Fruit fly (Drosophila melanogaster): ENCODE measurements around the gene Aven.

Gene Aven

DNA sequence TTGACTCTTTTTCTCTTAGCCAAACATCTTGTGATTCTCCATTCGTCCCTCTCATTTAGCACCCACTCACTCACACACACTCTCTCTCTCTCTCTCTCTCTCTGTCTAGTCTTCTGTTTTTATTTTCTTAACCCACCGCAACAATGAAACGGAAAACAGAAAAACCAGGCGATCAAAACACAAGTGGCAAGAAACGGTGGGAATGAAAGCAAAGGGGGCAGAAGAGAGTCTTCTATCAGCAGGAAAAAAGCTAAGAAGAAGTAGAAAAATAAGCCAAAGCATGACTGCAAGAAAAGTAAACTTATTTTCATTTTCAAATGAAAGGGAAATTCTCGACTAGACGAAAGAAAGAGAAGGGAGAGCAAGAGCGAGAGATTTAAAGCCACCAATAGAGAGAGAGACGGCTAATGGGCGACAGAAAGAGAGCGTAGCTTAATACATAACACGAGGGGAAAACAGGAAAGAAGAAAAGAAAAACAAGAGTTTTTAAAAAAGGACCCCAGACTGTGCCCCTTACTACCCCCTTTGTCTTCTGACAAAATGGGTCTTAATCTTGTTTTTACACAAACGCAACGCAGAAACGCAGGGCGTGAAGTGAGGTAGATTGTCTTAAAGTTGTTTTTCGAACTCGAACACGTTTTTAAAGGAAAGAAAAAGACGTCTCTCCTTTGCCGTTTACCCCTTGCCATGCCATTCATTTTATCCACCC lies 44.5 kb upstream of the Aven start:
- TF ChIP-seq klu (GFP tag; IDR thresholded peaks at IDR 0.05), result no peak
- TF ChIP-seq CG34224 (GFP tag; IDR thresholded peaks at IDR 0.05; ENCODE audit: partially characterized antibody), result no peak
- TF ChIP-seq trem (tag; optimal IDR thresholded peaks at IDR 0.05), result peak; percentile 9
- TF ChIP-seq Aef1 (GFP tag; IDR thresholded peaks at IDR 0.05), result no peak
- TF ChIP-seq Sry-β (GFP tag; optimal IDR thresholded peaks at IDR 0.05), result peak; percentile 15
- no peak for TF ChIP-seq ase (GFP tag; IDR thresholded peaks at IDR 0.05)
- peak; percentile 23 for TF ChIP-seq CG15601 (tag; optimal IDR thresholded peaks at IDR 0.05)
- TF ChIP-seq MESR4 (GFP tag; optimal IDR thresholded peaks at IDR 0.05), result no peak
- no peak for TF ChIP-seq CG4730 (GFP tag; IDR thresholded peaks at IDR 0.05)
- TF ChIP-seq fd64A (GFP tag; optimal IDR thresholded peaks at IDR 0.05), result no peak
- TF ChIP-seq pnt (GFP tag; optimal IDR thresholded peaks at IDR 0.05), result no peak
- TF ChIP-seq CG8290 (GFP tag; optimal IDR thresholded peaks at IDR 0.05), result no peak
- peak in 1 of 2 experiments; percentile 46 for TF ChIP-seq CG8290 (tag; optimal IDR thresholded peaks at IDR 0.05)
- no peak for TF ChIP-seq CG11696 (GFP tag; IDR thresholded peaks at IDR 0.05)
- TF ChIP-seq fru (optimal IDR thresholded peaks at IDR 0.05), result no peak
- TF ChIP-seq Opbp (GFP tag; IDR thresholded peaks at IDR 0.05; ENCODE audit: partially characterized antibody), result no peak
- no peak for TF ChIP-seq emc (GFP tag; optimal IDR thresholded peaks at IDR 0.05)
- no peak for TF ChIP-seq CG1792 (GFP tag; optimal IDR thresholded peaks at IDR 0.05)
- TF ChIP-seq sqz (GFP tag; optimal IDR thresholded peaks at IDR 0.05), result peak; percentile 63
- peak; percentile 57 for TF ChIP-seq CG7745 (tag; optimal IDR thresholded peaks at IDR 0.05)
- TF ChIP-seq unpg (GFP tag; optimal IDR thresholded peaks at IDR 0.05), result no peak
- no peak for TF ChIP-seq toy (GFP tag; IDR thresholded peaks at IDR 0.05)
- TF ChIP-seq sob (GFP tag; IDR thresholded peaks at IDR 0.05), result no peak
- TF ChIP-seq CG31441 (GFP tag; IDR thresholded peaks at IDR 0.05), result no peak; the same call in 1 of the 2 replicates
- no peak for TF ChIP-seq CG11695 (GFP tag; IDR thresholded peaks at IDR 0.05)
- no peak for TF ChIP-seq dm (GFP tag; optimal IDR thresholded peaks at IDR 0.05)
- TF ChIP-seq org-1 (GFP tag; optimal IDR thresholded peaks at IDR 0.05), result no peak
- no peak for TF ChIP-seq mirr (GFP tag; optimal IDR thresholded peaks at IDR 0.05)
- no peak for TF ChIP-seq hkb (optimal IDR thresholded peaks at IDR 0.05)
- no peak for TF ChIP-seq hkb (GFP tag; IDR thresholded peaks at IDR 0.05)
- TF ChIP-seq CHES-1-like (GFP tag; optimal IDR thresholded peaks at IDR 0.05), result no peak
- TF ChIP-seq Scr (GFP tag; IDR thresholded peaks at IDR 0.05; ENCODE audit: partially characterized antibody), result no peak
- no peak for TF ChIP-seq CG10366 (GFP tag; IDR thresholded peaks at IDR 0.05)
- TF ChIP-seq Pdp1 (GFP tag; optimal IDR thresholded peaks at IDR 0.05), result peak in 1 of 2 experiments; percentile 26
- TF ChIP-seq tap (tag; optimal IDR thresholded peaks at IDR 0.05), result no peak
- TF ChIP-seq nom (GFP tag; optimal IDR thresholded peaks at IDR 0.05), result peak; percentile 91
- peak; percentile 6 for TF ChIP-seq dmrt11E (tag; optimal IDR thresholded peaks at IDR 0.05)
- TF ChIP-seq zen2 (GFP tag; IDR thresholded peaks at IDR 0.05; ENCODE audit: partially characterized antibody), result no peak
- no peak for TF ChIP-seq cad (GFP tag; optimal IDR thresholded peaks at IDR 0.05)
- TF ChIP-seq CG18262 (tag; optimal IDR thresholded peaks at IDR 0.05), result peak; percentile 41
- TF ChIP-seq CG12659 (GFP tag; optimal IDR thresholded peaks at IDR 0.05), result no peak
- peak; percentile 14 for TF ChIP-seq CG3407 (GFP tag; optimal IDR thresholded peaks at IDR 0.05)
- no peak for TF ChIP-seq knrl (GFP tag; IDR thresholded peaks at IDR 0.05; ENCODE audit: partially characterized antibody)
- TF ChIP-seq BtbVII (GFP tag; optimal IDR thresholded peaks at IDR 0.05), result no peak
- no peak for TF ChIP-seq rib (GFP tag; IDR thresholded peaks at IDR 0.05)
- TF ChIP-seq ash1 (GFP tag; optimal IDR thresholded peaks at IDR 0.05), result no peak
- TF ChIP-seq CG1603 (tag; optimal IDR thresholded peaks at IDR 0.05), result no peak
- no peak for TF ChIP-seq CG10274 (GFP tag; optimal IDR thresholded peaks at IDR 0.05)
- TF ChIP-seq CG3065 (GFP tag; optimal IDR thresholded peaks at IDR 0.05), result no peak
- TF ChIP-seq ci (GFP tag; IDR thresholded peaks at IDR 0.05), result no peak
- TF ChIP-seq CkIIα-i1 (GFP tag; IDR thresholded peaks at IDR 0.05), result no peak
